Fruit fly (Drosophila melanogaster) S2 (cell line): Measurements from ENCODE around the gene CG8289.

Experiments
- CG8478 ChIP-seq: fragments of >200 bp; optimal IDR thresholded peaks from 2 replicates; lab custom pipeline; 2018
- CTCF ChIP-seq, 2 experiments: fragments of >200 bp; optimal IDR thresholded peaks; 2 replicates each; lab custom pipeline; 2018

The CG8289 gene

dm6 chrX:17594745-17595144, 41.1 kb downstream of the CG8289 start:
- TF ChIP-seq CG8478 (lab: Kevin White, UChicago) = no peak
- TF ChIP-seq CTCF (optimal IDR thresholded peaks at IDR 0.05; lab: Kevin White, UChicago) = no peak

- no peak for TF ChIP-seq CTCF (optimal IDR thresholded peaks at IDR 0.05; lab: Kevin White, UChicago)
- TF ChIP-seq CG8478 (lab: Kevin White, UChicago) = no peak
Observed at dm6 chrX:17588565-17588964, 47.3 kb downstream of the CG8289 start, which contains the start of gene CG12992. Gene CG12992 (plus strand): TSS chrX:17588865.

dm6 chrX:17588134-17588533, 47.7 kb downstream of the CG8289 start:
- TF ChIP-seq CTCF (optimal IDR thresholded peaks at IDR 0.05; lab: Kevin White, UChicago) (no peak), CG8478 (lab: Kevin White, UChicago) (no peak)

dm6 chrX:17585892-17586291, 50.0 kb downstream of the CG8289 start:
- TF ChIP-seq CTCF (optimal IDR thresholded peaks at IDR 0.05; lab: Kevin White, UChicago) (peak; percentile 58 to 72), CG8478 (lab: Kevin White, UChicago) (no peak)

dm6 chrX:17583706-17584105, 52.1 kb downstream of the CG8289 start:
- TF ChIP-seq CTCF (optimal IDR thresholded peaks at IDR 0.05; lab: Kevin White, UChicago) (no peak), CG8478 (lab: Kevin White, UChicago) (no peak)
